Worm (Caenorhabditis elegans) whole organism, L4 larva: ENCODE measurements around the gene Y105C5B.15.

ENCODE experiments used
- F37D6.2 ChIP-seq: sonication (generic microtip); optimal IDR thresholded peaks from 2 replicates; lab custom pipeline; 2016; ENCODE audit warnings: mild to moderate bottlenecking, missing genetic modification characterization, missing compliant biosample characterization
- F44E2.7 ChIP-seq: fragments of 200-800 bp; sonication (Bioruptor generic); IDR thresholded peaks from 2 replicates; pipeline ENCODE4 v2.1.2; 2022; ENCODE audit warnings: missing genetic modification characterization, missing compliant biosample characterization
- F49E8.2 ChIP-seq: sonication (generic microtip); optimal IDR thresholded peaks from 2 replicates; lab custom pipeline; 2016; ENCODE audit warnings: missing compliant biosample characterization, mild to moderate bottlenecking, missing genetic modification characterization, borderline replicate concordance
- T20F7.1 ChIP-seq: fragments of 200-800 bp; sonication (Bioruptor generic); optimal IDR thresholded peaks from 2 replicates; lab custom pipeline; 2018; ENCODE audit warnings: mild to moderate bottlenecking, missing genetic modification characterization, missing compliant biosample characterization
- Y5F2A.4 ChIP-seq: fragments of 200-800 bp; sonication (Bioruptor generic); optimal IDR thresholded peaks from 2 replicates; lab custom pipeline; 2018; ENCODE audit warnings: mild to moderate bottlenecking, missing genetic modification characterization, missing compliant biosample characterization
- Y75B8A.6 ChIP-seq: fragments of 200-800 bp; sonication (Bioruptor generic); IDR thresholded peaks from 2 replicates; pipeline ENCODE4 v1.3.6; 2022; ENCODE audit warnings: missing genetic modification reagents, missing genetic modification characterization, missing compliant biosample characterization
- ZK337.2 ChIP-seq: fragments of 200-800 bp; sonication (Bioruptor generic); IDR thresholded peaks from 2 replicates; pipeline ENCODE4 v1.3.6; 2022; ENCODE audit warnings: missing genetic modification reagents, missing genetic modification characterization, missing compliant biosample characterization
- ceh-28 ChIP-seq: fragments of 150-350 bp; optimal IDR thresholded peaks from 2 replicates; lab custom pipeline; 2014; ENCODE audit warnings: missing biosample characterization, missing genetic modification reagents, missing genetic modification characterization
- ceh-44 ChIP-seq: fragments of 200-800 bp; sonication (Bioruptor generic); IDR thresholded peaks from 2 replicates; pipeline ENCODE4 v1.3.6; 2022; ENCODE audit warnings: missing genetic modification reagents, missing genetic modification characterization, missing compliant biosample characterization
- ceh-62 ChIP-seq: sonication (generic microtip); optimal IDR thresholded peaks from 2 replicates; lab custom pipeline; 2017; ENCODE audit warnings: missing biosample characterization, missing genetic modification characterization
- cey-2 ChIP-seq: sonication (generic microtip); optimal IDR thresholded peaks from 3 replicates; lab custom pipeline; 2017; ENCODE audit warnings: missing genetic modification characterization, mild to moderate bottlenecking, missing compliant biosample characterization, antibody characterized with exemption, borderline replicate concordance; ENCODE audit not compliant: insufficient read depth
- fkh-10 ChIP-seq: fragments of 150-350 bp; optimal IDR thresholded peaks from 2 replicates; lab custom pipeline; 2014; ENCODE audit warnings: missing biosample characterization, missing genetic modification reagents, missing genetic modification characterization
- hlh-11 ChIP-seq: fragments of 200-800 bp; sonication (Bioruptor generic); optimal IDR thresholded peaks from 2 replicates; lab custom pipeline; 2018; ENCODE audit warnings: mild to moderate bottlenecking, missing genetic modification characterization, missing compliant biosample characterization
- jun-1 ChIP-seq: fragments of 150-350 bp; optimal IDR thresholded peaks from 2 replicates; lab custom pipeline; 2014; ENCODE audit warnings: missing biosample characterization, missing genetic modification reagents, missing genetic modification characterization
- lin-13 ChIP-seq: fragments of 150-350 bp; optimal IDR thresholded peaks from 2 replicates; lab custom pipeline; 2014; ENCODE audit warnings: missing biosample characterization, missing genetic modification reagents, missing genetic modification characterization
- lin-29 ChIP-seq: fragments of 200-800 bp; sonication (Bioruptor generic); IDR thresholded peaks from 2 replicates; pipeline ENCODE4 v1.3.6; 2022; ENCODE audit warnings: missing genetic modification reagents, missing genetic modification characterization, missing compliant biosample characterization
- mep-1 ChIP-seq: fragments of 150-350 bp; sonication (generic microtip); optimal IDR thresholded peaks from 3 replicates; lab custom pipeline; 2014; ENCODE audit warnings: missing biosample characterization, missing genetic modification characterization
- mes-2 ChIP-seq: sonication (generic microtip); optimal IDR thresholded peaks from 2 replicates; lab custom pipeline; 2016; ENCODE audit warnings: missing genotype, mild to moderate bottlenecking, missing genetic modification characterization, missing compliant biosample characterization; ENCODE audit not compliant: poor library complexity, severe bottlenecking
- mxl-2 ChIP-seq: fragments of 200-800 bp; sonication (Bioruptor generic); conservative IDR thresholded peaks from 2 replicates; pipeline ENCODE4 v1.3.6; 2022; ENCODE audit warnings: missing genetic modification reagents, missing genetic modification characterization, missing compliant biosample characterization
- mxl-3 ChIP-seq: fragments of 200-800 bp; sonication (Bioruptor generic); optimal IDR thresholded peaks from 2 replicates; lab custom pipeline; 2018; ENCODE audit warnings: mild to moderate bottlenecking, missing genetic modification characterization, missing compliant biosample characterization
- nhr-11 ChIP-seq: fragments of 150-350 bp; optimal IDR thresholded peaks from 2 replicates; lab custom pipeline; 2014; ENCODE audit warnings: missing biosample characterization, missing genetic modification characterization
- nhr-25 ChIP-seq: sonication (generic microtip); optimal IDR thresholded peaks from 2 replicates; lab custom pipeline; 2017; ENCODE audit warnings: missing genetic modification characterization, mild to moderate bottlenecking, missing compliant biosample characterization, antibody characterized with exemption, moderate library complexity, borderline replicate concordance; ENCODE audit not compliant: insufficient read depth
- nhr-48 ChIP-seq: sonication (generic microtip); optimal IDR thresholded peaks from 2 replicates; lab custom pipeline; 2016; ENCODE audit warnings: mild to moderate bottlenecking, missing genetic modification characterization, missing compliant biosample characterization
- pha-4 ChIP-seq, 2 experiments: fragments of 150-350 bp in 1 of 2; fragments of 200-800 bp in 1 of 2; sonication (Bioruptor generic) in 1 of 2; IDR thresholded peaks in 1 of 2; optimal IDR thresholded peaks in 1 of 2; 2 replicates each; pipeline versions ENCODE4 v1.3.6 to Lab custom; 2014 to 2022; ENCODE audit warnings: missing genetic modification characterization in 2 of 2, missing genetic modification reagents in 2 of 2, missing biosample characterization in 1 of 2, missing compliant biosample characterization in 1 of 2
- php-3 ChIP-seq: fragments of 200-800 bp; sonication (Bioruptor generic); IDR thresholded peaks from 2 replicates; pipeline ENCODE4 v1.3.6; 2022; ENCODE audit warnings: missing genetic modification reagents, missing genetic modification characterization, missing compliant biosample characterization
- saeg-2 ChIP-seq: fragments of 200-800 bp; sonication (Bioruptor generic); IDR thresholded peaks from 2 replicates; pipeline ENCODE4 v1.3.6; 2022; ENCODE audit warnings: missing genetic modification reagents, missing genetic modification characterization, missing compliant biosample characterization
- set-16 ChIP-seq: fragments of 200-800 bp; sonication (Bioruptor generic); IDR thresholded peaks from 2 replicates; pipeline ENCODE4 v1.3.6; 2022; ENCODE audit warnings: missing genetic modification reagents, missing genetic modification characterization, missing compliant biosample characterization
- snpc-1.2 ChIP-seq: fragments of 200-800 bp; sonication (Bioruptor generic); IDR thresholded peaks from 2 replicates; pipeline ENCODE4 v1.3.6; 2022; ENCODE audit warnings: missing genetic modification reagents, missing genetic modification characterization, missing compliant biosample characterization
- spr-1 ChIP-seq: sonication (generic microtip); optimal IDR thresholded peaks from 2 replicates; lab custom pipeline; 2016; ENCODE audit warnings: mild to moderate bottlenecking, missing genetic modification characterization, missing compliant biosample characterization
- spr-3 ChIP-seq: fragments of 200-800 bp; sonication (Bioruptor generic); optimal IDR thresholded peaks from 2 replicates; lab custom pipeline; 2018; ENCODE audit warnings: mild to moderate bottlenecking, missing genetic modification characterization, missing compliant biosample characterization
- tag-97 ChIP-seq: fragments of 200-800 bp; sonication (Bioruptor generic); IDR thresholded peaks from 2 replicates; pipeline ENCODE4 v1.3.6; 2022; ENCODE audit warnings: missing genetic modification characterization, missing compliant biosample characterization
- unc-130 ChIP-seq: sonication (generic microtip); optimal IDR thresholded peaks from 2 replicates; lab custom pipeline; 2016; ENCODE audit warnings: missing genetic modification reagents, missing genetic modification characterization, missing compliant biosample characterization
- unc-62 ChIP-seq, 3 experiments: fragments of 150-350 bp in 1 of 3; sonication (generic microtip); optimal IDR thresholded peaks in 2 of 3; peaks in 1 of 3; 1 replicate in 1 of 3; 2 replicates in 2 of 3; lab custom pipeline; 2014 to 2017; ENCODE audit warnings: missing biosample characterization in 3 of 3, missing genetic modification characterization in 3 of 3, missing genetic modification reagents in 3 of 3, missing genotype in 1 of 3
- zfp-3 ChIP-seq: fragments of 200-800 bp; sonication (Bioruptor generic); conservative IDR thresholded peaks from 2 replicates; pipeline ENCODE4 v1.3.6; 2022; ENCODE audit warnings: missing genetic modification reagents, missing genetic modification characterization, missing compliant biosample characterization

Y105C5B.15 gene

DNA sequence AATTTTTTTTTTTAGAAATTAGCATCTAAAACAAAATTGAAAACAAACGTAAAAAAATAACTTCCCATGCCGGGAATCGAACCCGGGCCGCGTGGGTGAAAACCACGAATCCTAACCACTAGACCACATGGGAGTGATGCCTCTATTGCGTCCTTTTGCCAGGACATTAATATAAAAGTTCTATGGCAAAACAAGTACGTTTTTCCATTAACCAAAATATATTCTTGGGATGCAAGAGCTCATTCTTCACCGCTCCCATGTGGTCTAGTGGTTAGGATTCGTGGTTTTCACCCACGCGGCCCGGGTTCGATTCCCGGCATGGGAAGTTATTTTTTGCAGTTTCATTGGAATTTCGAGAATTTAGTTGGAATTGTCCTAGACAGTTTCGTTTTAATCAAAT, 18.6 kb upstream of the Y105C5B.15 start (continued):
- peak; percentile 26; the same call in 1 of the 2 replicates for TF ChIP-seq saeg-2

- TF ChIP-seq cey-2 = no peak
- TF ChIP-seq F37D6.2 (tag; lab: Kevin White, UChicago) = no peak
- no peak for TF ChIP-seq nhr-25 (tag; lab: Kevin White, UChicago)
- TF ChIP-seq lin-29 = no peak
- no peak for TF ChIP-seq ceh-28
- no peak for TF ChIP-seq ZK337.2 (GFP tag; lab: Robert Waterston, UW)
- TF ChIP-seq mxl-2 = no peak
- TF ChIP-seq lin-13 (GFP tag; lab: Kevin White, UChicago) = no peak
- TF ChIP-seq pha-4 (GFP tag; IDR thresholded peaks at IDR 0.05; lab: Robert Waterston, UW) = no peak
- TF ChIP-seq pha-4 (tag; optimal IDR thresholded peaks at IDR 0.05; lab: Kevin White, UChicago) = no peak
- TF ChIP-seq Y5F2A.4 (GFP tag; lab: Kevin White, UChicago) = no peak
- TF ChIP-seq tag-97 (GFP tag; lab: Robert Waterston, UW) = no peak
- TF ChIP-seq unc-130 = no peak
- no peak for TF ChIP-seq unc-62 (GFP tag; optimal IDR thresholded peaks at IDR 0.05 in 1 of 2; lab: Kevin White, UChicago)
- no peak for TF ChIP-seq unc-62 (tag; optimal IDR thresholded peaks at IDR 0.05; lab: Kevin White, UChicago)
- no peak for TF ChIP-seq fkh-10 (GFP tag; lab: Kevin White, UChicago)
- TF ChIP-seq mes-2 (tag; lab: Kevin White, UChicago) = no peak
Measured at ce11 chrIV:15933814-15934213, 17.9 kb upstream of the Y105C5B.15 start, which contains the start of gene srv-16. Gene srv-16 (minus strand): TSS chrIV:15933914.

DNA sequence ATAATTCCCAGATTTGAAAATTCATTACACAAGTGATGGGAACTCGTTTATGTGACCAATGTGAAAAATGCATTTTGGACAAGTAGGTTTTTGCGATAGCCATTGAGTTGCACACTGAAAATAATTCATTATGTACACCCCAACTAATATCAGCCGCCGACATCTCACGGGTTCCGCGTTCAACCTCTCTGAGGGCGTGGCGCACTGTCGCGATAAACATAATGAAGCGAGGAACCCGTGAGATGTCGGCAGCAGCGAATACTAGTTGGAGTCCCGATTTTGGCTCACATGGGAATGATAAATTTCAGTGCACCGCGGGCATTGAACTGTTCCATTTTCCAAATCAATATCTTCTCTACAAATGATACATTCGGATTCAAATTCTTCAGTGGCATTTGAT, 14.6 kb upstream of the Y105C5B.15 start:
- TF ChIP-seq snpc-1.2 (GFP tag; lab: Robert Waterston, UW) (peak; percentile 63), hlh-11 (tag; lab: Kevin White, UChicago) (no peak), spr-1 (tag; lab: Kevin White, UChicago) (no peak)
- TF ChIP-seq, all 104 proteins: peak for 1

DNA sequence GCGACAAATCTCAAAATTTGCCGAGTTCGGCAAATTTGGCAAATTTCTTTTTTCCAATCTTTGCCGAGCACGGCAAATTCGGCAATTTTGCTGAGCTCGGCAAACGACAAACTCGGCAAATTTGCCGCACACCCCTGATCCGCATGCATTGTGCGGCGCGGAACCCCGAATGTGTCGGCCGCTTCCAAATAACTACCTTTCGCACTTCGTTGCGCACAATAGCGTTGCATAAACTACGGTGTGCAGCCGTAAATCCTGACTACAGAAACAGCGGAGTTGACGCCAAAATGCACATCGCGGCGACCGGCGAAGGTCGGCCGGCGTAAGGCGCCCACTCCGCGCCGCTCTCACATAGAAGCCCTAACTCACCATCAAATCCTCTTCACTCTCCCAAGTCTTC, 13.3 kb upstream of the Y105C5B.15 start:
- TF ChIP-seq php-3 (GFP tag; lab: Robert Waterston, UW) (0 out of 2 replicates have a peak, but pooled peaks have one; percentile 46), set-16 (GFP tag; lab: Robert Waterston, UW) (peak; percentile 41; the same call in 1 of the 2 replicates), ceh-44 (GFP tag; lab: Robert Waterston, UW) (no peak), snpc-1.2 (GFP tag; lab: Robert Waterston, UW) (peak; percentile 92), spr-3 (GFP tag; lab: Kevin White, UChicago) (no peak), Y75B8A.6 (GFP tag; lab: Robert Waterston, UW) (no peak), mep-1 (tag; lab: Kevin White, UChicago) (no peak), mxl-3 (GFP tag; lab: Kevin White, UChicago) (no peak), jun-1 (tag; lab: Kevin White, UChicago) (no peak), F44E2.7 (GFP tag; lab: Robert Waterston, UW) (no peak), nhr-11 (tag; lab: Kevin White, UChicago) (no peak), ceh-62 (tag; lab: Kevin White, UChicago) (no peak), ZK337.2 (GFP tag; lab: Robert Waterston, UW) (no peak), zfp-3 (GFP tag; lab: Robert Waterston, UW) (no peak), unc-130 (no peak), Y5F2A.4 (GFP tag; lab: Kevin White, UChicago) (no peak), F49E8.2 (tag; lab: Kevin White, UChicago) (no peak), nhr-48 (no peak), fkh-10 (GFP tag; lab: Kevin White, UChicago) (no peak), mxl-2 (no peak), T20F7.1 (GFP tag; lab: Kevin White, UChicago) (no peak)
